Worm (Caenorhabditis elegans): ENCODE measurements around the gene F36H9.7.

Gene F36H9.7

DNA sequence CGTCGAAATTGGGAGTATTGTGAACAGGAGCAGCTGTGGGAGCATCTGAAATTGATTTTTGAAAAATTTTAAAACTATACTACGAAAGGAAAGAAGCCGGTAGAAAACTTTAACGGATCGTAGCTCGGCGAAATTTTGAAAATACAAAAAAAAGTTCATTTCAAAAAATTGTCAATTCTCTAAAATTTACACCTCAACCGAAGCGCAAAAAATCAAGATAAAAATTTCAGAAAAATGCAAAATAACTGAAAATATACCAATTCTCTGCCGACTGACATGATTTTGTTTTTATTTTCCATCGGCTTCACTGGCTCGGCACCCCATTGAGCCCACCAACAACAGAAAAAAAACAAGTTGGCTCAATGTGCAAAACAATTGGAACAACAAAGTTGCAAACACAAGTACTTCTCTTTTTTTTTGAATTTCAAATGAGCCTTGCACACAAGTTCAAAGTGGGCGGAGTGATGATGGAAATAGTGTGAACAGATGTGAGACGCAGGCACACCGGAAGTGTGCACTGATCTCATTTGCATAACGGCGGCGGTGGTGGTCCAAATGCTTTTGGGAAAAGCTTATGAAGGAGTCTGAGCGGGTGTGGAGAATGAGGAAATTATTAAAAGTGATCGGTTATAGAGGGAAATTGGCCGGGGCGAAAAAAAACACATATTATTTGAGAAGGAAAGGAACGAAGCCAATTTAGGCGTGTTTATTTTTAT is at the start of gene F36H9.7:
TSS of gene F36H9.7 (minus strand) at position 51 of the 716 bp plus-strand sequence.
- TF ChIP-seq sox-4 (tag; optimal IDR thresholded peaks at IDR 0.05) (no peak), madf-2 (tag; optimal IDR thresholded peaks at IDR 0.05) (no peak), unc-42 (tag; optimal IDR thresholded peaks at IDR 0.05) (peak; percentile 57)

DNA sequence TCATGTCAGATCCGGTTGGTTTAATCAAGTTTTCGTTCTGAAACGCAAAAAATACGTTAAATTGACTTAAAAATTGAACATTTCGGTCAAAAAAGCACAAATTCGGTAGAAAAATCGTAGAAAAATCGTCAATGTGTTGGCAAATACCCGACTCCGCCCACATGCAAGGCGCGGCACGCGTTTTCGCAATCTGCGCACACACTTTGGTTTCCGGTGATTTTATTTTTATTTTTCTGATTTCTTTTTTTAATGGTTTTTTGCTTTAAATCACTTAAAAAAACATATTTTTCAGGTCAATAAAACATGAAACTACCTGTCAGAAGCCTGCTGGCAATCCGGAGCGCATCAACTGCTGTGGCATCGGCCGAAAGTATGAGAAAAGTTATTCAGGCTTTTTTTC is 46.6 kb upstream of the F36H9.7 start, which contains the start of the genes gly-7 and mrpl-39:
TSS of gene gly-7 (minus strand) at position 37 of the 400 bp plus-strand sequence.
TSS of gene mrpl-39 (plus strand) at position 293 of the 400 bp plus-strand sequence.
- TF ChIP-seq elt-2 (tag; optimal IDR thresholded peaks at IDR 0.05) (peak; percentile 53), lim-6 (tag; optimal IDR thresholded peaks at IDR 0.05) (no peak), syd-9 (tag; optimal IDR thresholded peaks at IDR 0.05) (no peak), ceh-6 (GFP tag; optimal IDR thresholded peaks at IDR 0.05) (no peak), ama-1 (optimal IDR thresholded peaks at IDR 0.05) (no peak), ttx-3 (tag; optimal IDR thresholded peaks at IDR 0.05) (peak; percentile 27), ceh-14 (tag; optimal IDR thresholded peaks at IDR 0.05) (no peak), T23F11.4 (GFP tag; optimal IDR thresholded peaks at IDR 0.05) (no peak), fkh-6 (tag; optimal IDR thresholded peaks at IDR 0.05) (no peak), tbx-7 (tag; optimal IDR thresholded peaks at IDR 0.05) (no peak), ceh-30 (tag; optimal IDR thresholded peaks at IDR 0.05) (no peak), sox-4 (tag; optimal IDR thresholded peaks at IDR 0.05) (peak; percentile 44), K02D7.2 (tag; optimal IDR thresholded peaks at IDR 0.05) (no peak), unc-3 (GFP tag; conservative IDR thresholded peaks at IDR 0.05) (no peak), unc-3 (tag; optimal IDR thresholded peaks at IDR 0.05) (no peak), hlh-8 (tag; optimal IDR thresholded peaks at IDR 0.05) (no peak), fkh-10 (GFP tag; optimal IDR thresholded peaks at IDR 0.05) (no peak), ceh-24 (tag; optimal IDR thresholded peaks at IDR 0.05) (no peak), ceh-48 (tag; optimal IDR thresholded peaks at IDR 0.05) (no peak), hlh-13 (GFP tag; optimal IDR thresholded peaks at IDR 0.05) (no peak), dmd-4 (tag; optimal IDR thresholded peaks at IDR 0.05; ENCODE audit: borderline replicate concordance) (no peak), ceh-34 (tag; optimal IDR thresholded peaks at IDR 0.05) (peak; percentile 15), sox-2 (GFP tag; IDR thresholded peaks at IDR 0.05) (no peak), npax-4 (tag; optimal IDR thresholded peaks at IDR 0.05) (no peak), rnt-1 (tag; optimal IDR thresholded peaks at IDR 0.05) (no peak), pax-1 (tag; optimal IDR thresholded peaks at IDR 0.05) (no peak), pat-9 (tag; optimal IDR thresholded peaks at IDR 0.05) (peak; percentile 48), ref-2 (tag; optimal IDR thresholded peaks at IDR 0.05) (no peak), hlh-30 (tag; optimal IDR thresholded peaks at IDR 0.05; ENCODE audit: insufficient read depth) (no peak), Y22D7AL.16 (tag; optimal IDR thresholded peaks at IDR 0.05) (no peak), unc-55 (GFP tag; optimal IDR thresholded peaks at IDR 0.05) (no peak), ceh-9 (tag; optimal IDR thresholded peaks at IDR 0.05) (no peak), tbx-2 (tag; optimal IDR thresholded peaks at IDR 0.05) (peak; percentile 55), ceh-45 (GFP tag; IDR thresholded peaks at IDR 0.05) (peak; percentile 37; the same call in 1 of the 2 replicates), ets-4 (tag; optimal IDR thresholded peaks at IDR 0.05) (no peak), ztf-16 (tag; optimal IDR thresholded peaks at IDR 0.05) (peak; percentile 47), ceh-22 (tag; optimal IDR thresholded peaks at IDR 0.05) (no peak), pros-1 (tag; optimal IDR thresholded peaks at IDR 0.05) (no peak), C08G9.2 (tag; optimal IDR thresholded peaks at IDR 0.05) (no peak), nhr-11 (tag; optimal IDR thresholded peaks at IDR 0.05) (no peak), madf-2 (tag; optimal IDR thresholded peaks at IDR 0.05) (peak; percentile 50), dve-1 (tag; optimal IDR thresholded peaks at IDR 0.05) (no peak), ahr-1 (tag; optimal IDR thresholded peaks at IDR 0.05) (peak; percentile 6), nhr-232 (tag; optimal IDR thresholded peaks at IDR 0.05) (no peak), che-1 (tag; optimal IDR thresholded peaks at IDR 0.05) (peak; percentile 47), fax-1 (tag; optimal IDR thresholded peaks at IDR 0.05) (no peak), lin-11 (tag; optimal IDR thresholded peaks at IDR 0.05) (peak; percentile 61), elt-4 (tag; optimal IDR thresholded peaks at IDR 0.05) (no peak), pha-4 (tag; optimal IDR thresholded peaks at IDR 0.05) (no peak), C38D4.7 (GFP tag; optimal IDR thresholded peaks at IDR 0.05) (peak; percentile 59)
